Fruit fly (Drosophila melanogaster): ENCODE measurements around the gene CG33170.

The CG33170 gene

DNA sequence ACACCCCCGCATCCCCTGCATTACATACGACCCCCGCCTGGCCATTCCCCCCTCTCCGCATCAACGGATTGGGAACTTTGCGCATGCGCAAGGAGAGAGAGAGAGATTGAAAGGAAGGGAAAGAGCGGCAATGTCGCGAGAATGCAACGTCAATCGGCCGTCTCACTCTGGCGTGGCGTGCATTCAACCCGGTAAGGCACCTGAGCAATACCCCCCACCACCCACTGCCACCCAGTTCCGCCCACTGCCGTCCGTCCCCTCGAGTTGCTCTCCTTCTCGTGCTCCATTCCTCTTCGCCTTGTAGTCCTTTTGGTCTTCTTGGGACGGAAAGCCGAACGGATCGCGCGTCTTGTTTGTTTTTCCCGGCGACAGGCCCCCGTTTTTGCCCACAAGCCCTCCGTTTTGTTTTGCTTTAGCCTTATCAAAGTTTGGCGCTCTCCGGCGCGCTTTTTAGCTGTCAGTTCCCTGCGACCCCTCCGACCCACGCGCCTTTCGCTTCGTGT is 24.6 kb upstream of the CG33170 start (continued):
- TF ChIP-seq GATAe (GFP tag; conservative IDR thresholded peaks at IDR 0.05) (0 out of 2 replicates have a peak, but pooled peaks have one; percentile 21), HLHmδ (GFP tag; optimal IDR thresholded peaks at IDR 0.05) (no peak), prd (optimal IDR thresholded peaks at IDR 0.05) (no peak), prd (GFP tag; IDR thresholded peaks at IDR 0.05) (no peak), ara (GFP tag; IDR thresholded peaks at IDR 0.05) (0 out of 2 replicates have a peak, but pooled peaks have one; percentile 9), CG1792 (GFP tag; optimal IDR thresholded peaks at IDR 0.05) (no peak), CG11093 (GFP tag; IDR thresholded peaks at IDR 0.05) (no peak), btn (GFP tag; optimal IDR thresholded peaks at IDR 0.05) (no peak), CG6791 (GFP tag; IDR thresholded peaks at IDR 0.05; ENCODE audit: partially characterized antibody) (no peak), vvl (GFP tag; IDR thresholded peaks at IDR 0.05) (no peak), disco-r (GFP tag; optimal IDR thresholded peaks at IDR 0.05) (no peak), Trl (optimal IDR thresholded peaks at IDR 0.05) (peak; percentile 56 to 67), Trl (GFP tag; optimal IDR thresholded peaks at IDR 0.05) (no peak), CG12236 (GFP tag; optimal IDR thresholded peaks at IDR 0.05) (no peak), Bdp1 (GFP tag; optimal IDR thresholded peaks at IDR 0.05) (no peak), CG32532 (GFP tag; IDR thresholded peaks at IDR 0.05) (0 out of 2 replicates have a peak, but pooled peaks have one; percentile 4), CG9876 (GFP tag; optimal IDR thresholded peaks at IDR 0.05) (no peak), klu (GFP tag; IDR thresholded peaks at IDR 0.05) (no peak), Hmr (GFP tag; optimal IDR thresholded peaks at IDR 0.05) (no peak), tup (GFP tag; optimal IDR thresholded peaks at IDR 0.05) (no peak), CG18764 (GFP tag; optimal IDR thresholded peaks at IDR 0.05) (no peak), CG2712 (tag; optimal IDR thresholded peaks at IDR 0.05) (no peak), CG10366 (GFP tag; IDR thresholded peaks at IDR 0.05) (no peak), sens (GFP tag) (peak; percentile 14), Atf-2 (GFP tag; optimal IDR thresholded peaks at IDR 0.05) (no peak), CG2889 (GFP tag; IDR thresholded peaks at IDR 0.05) (no peak), CG18599 (GFP tag; optimal IDR thresholded peaks at IDR 0.05) (no peak), CG3065 (GFP tag; optimal IDR thresholded peaks at IDR 0.05) (no peak), unc-4 (GFP tag; IDR thresholded peaks at IDR 0.05; ENCODE audit: partially characterized antibody) (no peak), ttk (GFP tag; IDR thresholded peaks at IDR 0.05) (0 out of 2 replicates have a peak, but pooled peaks have one; percentile 21), Elba2 (GFP tag; optimal IDR thresholded peaks at IDR 0.05) (no peak), CG14050 (GFP tag; IDR thresholded peaks at IDR 0.05) (no peak), CG13287 (GFP tag; IDR thresholded peaks at IDR 0.05; ENCODE audit: partially characterized antibody) (no peak), CG15696 (tag; optimal IDR thresholded peaks at IDR 0.05) (no peak), CG10462 (GFP tag; optimal IDR thresholded peaks at IDR 0.05) (no peak), CG2199 (GFP tag; IDR thresholded peaks at IDR 0.05) (no peak), lbe (GFP tag; optimal IDR thresholded peaks at IDR 0.05) (peak; percentile 45), fd3F (GFP tag; optimal IDR thresholded peaks at IDR 0.05) (no peak), CG11398 (GFP tag; optimal IDR thresholded peaks at IDR 0.05) (no peak), Gsc (GFP tag; IDR thresholded peaks at IDR 0.05) (no peak), bsh (GFP tag; optimal IDR thresholded peaks at IDR 0.05) (peak in 1 of 2 experiments; percentile 44), ash1 (GFP tag; optimal IDR thresholded peaks at IDR 0.05) (no peak), CG2129 (GFP tag; IDR thresholded peaks at IDR 0.05; ENCODE audit: partially characterized antibody) (no peak), CG3726 (GFP tag; IDR thresholded peaks at IDR 0.05) (0 out of 3 replicates have a peak, but pooled peaks have one; percentile 30), CG1603 (tag; optimal IDR thresholded peaks at IDR 0.05) (no peak), aop (GFP tag; IDR thresholded peaks at IDR 0.05) (no peak), scrt (GFP tag; optimal IDR thresholded peaks at IDR 0.05) (peak; percentile 45), CG14710 (tag; optimal IDR thresholded peaks at IDR 0.05) (no peak), fd96Cb (tag; optimal IDR thresholded peaks at IDR 0.05) (no peak), CG11456 (GFP tag; IDR thresholded peaks at IDR 0.05) (0 out of 3 replicates have a peak, but pooled peaks have one; percentile 37), ci (GFP tag; IDR thresholded peaks at IDR 0.05) (0 out of 3 replicates have a peak, but pooled peaks have one; percentile 24)

Measured in whole organism, embryonic.